Worm (Caenorhabditis elegans) whole organism, mixed stage, embryonic: ENCODE results near the gene R10E11.5.

Experiments used
- ces-1 ChIP-seq: fragments of 150-350 bp; optimal IDR thresholded peaks from 2 replicates; lab custom pipeline; 2014; ENCODE audit warnings: missing biosample characterization, missing genetic modification reagents, missing genetic modification characterization
- drap-1 ChIP-seq: fragments of 200-800 bp; sonication (Bioruptor generic); optimal IDR thresholded peaks from 3 replicates; lab custom pipeline; 2018; ENCODE audit warnings: mild to moderate bottlenecking, missing genetic modification characterization, missing compliant biosample characterization
- elt-3 ChIP-seq: fragments of 150-350 bp; optimal IDR thresholded peaks from 2 replicates; lab custom pipeline; 2014; ENCODE audit warnings: missing biosample characterization, missing genetic modification characterization
- lin-13 ChIP-seq: fragments of 150-350 bp; optimal IDR thresholded peaks from 2 replicates; lab custom pipeline; 2014; ENCODE audit warnings: missing biosample characterization, missing genetic modification characterization
- nhr-12 ChIP-seq: fragments of 150-350 bp; optimal IDR thresholded peaks from 2 replicates; lab custom pipeline; 2014; ENCODE audit warnings: missing biosample characterization, missing genetic modification characterization
- pha-4 ChIP-seq: fragments of 150-350 bp; optimal IDR thresholded peaks from 2 replicates; lab custom pipeline; 2018; ENCODE audit warnings: missing biosample characterization, missing genetic modification reagents, missing genetic modification characterization
- snpc-4 ChIP-seq: fragments of 150-350 bp; optimal IDR thresholded peaks from 2 replicates; lab custom pipeline; 2014; ENCODE audit warnings: missing biosample characterization, missing genetic modification characterization

DNA sequence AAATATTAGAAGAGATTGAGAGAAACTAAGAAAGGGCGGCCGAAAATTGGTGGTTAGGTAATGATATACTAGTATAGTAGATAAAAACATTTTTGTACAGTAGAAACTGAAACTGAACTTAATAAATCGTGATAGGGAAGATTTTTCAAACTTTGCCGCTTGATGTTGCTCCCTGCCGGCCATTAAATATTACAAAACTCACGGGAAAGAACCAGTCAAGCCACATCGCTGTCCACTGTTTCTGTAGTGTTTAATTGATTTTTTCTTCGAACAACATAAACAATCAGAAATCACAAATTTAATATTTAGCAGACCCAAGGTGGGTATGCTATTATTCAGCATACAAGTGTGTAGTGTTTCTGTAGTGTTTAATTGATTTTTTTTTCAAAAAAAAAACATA is 38.4 kb downstream of the R10E11.5 start, which contains the start of gene T05G5.5:
- TF ChIP-seq snpc-4 (tag; lab: Kevin White, UChicago) (no peak), pha-4 (no peak), lin-13 (tag; lab: Kevin White, UChicago) (no peak), elt-3 (tag; lab: Kevin White, UChicago) (no peak), ces-1 (no peak), drap-1 (GFP tag; lab: Kevin White, UChicago) (no peak), nhr-12 (tag; lab: Kevin White, UChicago) (no peak)
